Fruit fly (Drosophila melanogaster): ENCODE data around the gene spas.

DNA sequence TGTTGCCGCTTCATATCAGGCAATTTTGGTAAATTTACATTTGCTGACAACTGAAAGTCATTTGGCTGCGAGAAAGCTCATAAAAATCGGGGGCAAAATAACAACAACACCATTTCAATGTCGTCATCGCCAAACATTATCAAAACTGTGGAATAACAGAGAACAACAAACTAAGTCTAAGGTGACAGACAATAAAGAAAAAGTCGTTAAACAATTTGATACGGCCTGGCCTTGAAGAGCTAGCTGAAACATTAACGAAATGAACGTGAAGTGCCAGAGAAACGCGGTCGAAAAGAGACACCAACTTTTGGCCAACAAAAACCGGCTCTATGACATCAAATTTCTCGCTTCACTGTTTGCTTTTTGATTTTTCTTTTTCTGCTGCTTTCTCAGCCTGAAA lies 52.1 kb downstream of the spas start:
- TF ChIP-seq Jra (GFP tag; optimal IDR thresholded peaks at IDR 0.05), result no peak
- no peak for TF ChIP-seq sage (GFP tag; optimal IDR thresholded peaks at IDR 0.05)
- no peak for TF ChIP-seq Vsx2 (GFP tag; optimal IDR thresholded peaks at IDR 0.05; ENCODE audit: partially characterized antibody)
- TF ChIP-seq sv (GFP tag; optimal IDR thresholded peaks at IDR 0.05), result no peak
- no peak for TF ChIP-seq CG9705 (GFP tag; optimal IDR thresholded peaks at IDR 0.05)
- TF ChIP-seq usp (GFP tag; optimal IDR thresholded peaks at IDR 0.05), result no peak
- no peak for TF ChIP-seq Abd-B (GFP tag; optimal IDR thresholded peaks at IDR 0.05)
- no peak for TF ChIP-seq psq (GFP tag; optimal IDR thresholded peaks at IDR 0.05)

Measured in whole organism, wandering third instar larva.